Fruit fly (Drosophila melanogaster) whole organism, prepupa: Measurements from ENCODE around the gene RhoL.

Source experiments
- Blimp-1 ChIP-seq: fragments of 200-800 bp; sonication (Bioruptor generic); optimal IDR thresholded peaks from 3 replicates; lab custom pipeline; 2017; ENCODE audit warnings: missing biosample characterization, missing genetic modification characterization, mild to moderate bottlenecking, moderate library complexity, missing genetic modification reagents
- CG10631 ChIP-seq: fragments of 200-800 bp; sonication (Bioruptor generic); optimal IDR thresholded peaks from 2 replicates; lab custom pipeline; 2016; ENCODE audit warnings: missing biosample characterization, missing genetic modification characterization
- CG11762 ChIP-seq: fragments of 200-800 bp; sonication (Bioruptor generic); optimal IDR thresholded peaks from 3 replicates; lab custom pipeline; 2016; ENCODE audit warnings: missing biosample characterization, missing genetic modification characterization; ENCODE audit not compliant: insufficient read depth
- CG11902 ChIP-seq: fragments of 200-800 bp; sonication (Bioruptor generic); optimal IDR thresholded peaks from 3 replicates; lab custom pipeline; 2016; ENCODE audit warnings: missing biosample characterization, missing genetic modification characterization
- CG15336 ChIP-seq: fragments of 200-800 bp; sonication (Bioruptor generic); IDR thresholded peaks from 2 replicates; pipeline ENCODE4 v1.3.6; 2022; ENCODE audit warnings: missing biosample characterization, missing genetic modification characterization
- CG1621 ChIP-seq: fragments of 200-800 bp; sonication (Bioruptor generic); optimal IDR thresholded peaks from 3 replicates; lab custom pipeline; 2018; ENCODE audit warnings: missing biosample characterization, mild to moderate bottlenecking, missing genetic modification characterization
- CG16779 ChIP-seq: fragments of 200-800 bp; sonication (Bioruptor generic); optimal IDR thresholded peaks from 3 replicates; lab custom pipeline; 2017; ENCODE audit warnings: missing biosample characterization, mild to moderate bottlenecking, missing genetic modification characterization
- CG34406 ChIP-seq: fragments of 200-800 bp; sonication (Bioruptor generic); optimal IDR thresholded peaks from 3 replicates; lab custom pipeline; 2016; ENCODE audit warnings: missing biosample characterization, missing genetic modification characterization
- CG3919 ChIP-seq: fragments of 200-800 bp; sonication (Bioruptor generic); optimal IDR thresholded peaks from 3 replicates; lab custom pipeline; 2016; ENCODE audit warnings: missing biosample characterization, missing genetic modification characterization
- CG4318 ChIP-seq: fragments of 200-800 bp; sonication (Bioruptor generic); optimal IDR thresholded peaks from 3 replicates; lab custom pipeline; 2017; ENCODE audit warnings: missing biosample characterization, mild to moderate bottlenecking, missing genetic modification characterization
- CG6163 ChIP-seq: fragments of 200-800 bp; sonication (Bioruptor generic); IDR thresholded peaks from 3 replicates; pipeline ENCODE4 v1.3.6; 2022; ENCODE audit warnings: missing biosample characterization, missing genetic modification characterization
- CG6276 ChIP-seq: fragments of 200-800 bp; sonication (Bioruptor generic); optimal IDR thresholded peaks from 2 replicates; lab custom pipeline; 2017; ENCODE audit warnings: missing biosample characterization, mild to moderate bottlenecking, missing genetic modification characterization
- CG6792 ChIP-seq: fragments of 200-800 bp; sonication (Bioruptor generic); optimal IDR thresholded peaks from 3 replicates; lab custom pipeline; 2016; ENCODE audit warnings: missing biosample characterization, missing genetic modification characterization
- CG6808 ChIP-seq: fragments of 200-800 bp; sonication (Bioruptor generic); optimal IDR thresholded peaks from 3 replicates; lab custom pipeline; 2017; ENCODE audit warnings: missing biosample characterization, missing genetic modification characterization, mild to moderate bottlenecking, moderate library complexity, missing genetic modification reagents
- CG7368 ChIP-seq: fragments of 200-800 bp; sonication (Bioruptor generic); optimal IDR thresholded peaks from 3 replicates; lab custom pipeline; 2016; ENCODE audit warnings: missing biosample characterization, missing genetic modification characterization
- CG8119 ChIP-seq: fragments of 200-800 bp; sonication (Bioruptor generic); IDR thresholded peaks from 3 replicates; pipeline ENCODE4 v1.3.6; 2022; ENCODE audit warnings: missing biosample characterization, missing genetic modification characterization
- CG8319 ChIP-seq: fragments of 200-800 bp; sonication (Bioruptor generic); optimal IDR thresholded peaks from 3 replicates; lab custom pipeline; 2016; ENCODE audit warnings: missing biosample characterization, missing genetic modification characterization
- CG9139 ChIP-seq: fragments of 200-800 bp; sonication (Bioruptor generic); optimal IDR thresholded peaks from 3 replicates; lab custom pipeline; 2017; ENCODE audit warnings: missing biosample characterization, mild to moderate bottlenecking, missing genetic modification characterization
- Eip78C ChIP-seq: fragments of 200-800 bp; sonication (Bioruptor generic); peaks from one replicate; lab custom pipeline; 2016; ENCODE audit warnings: missing biosample characterization, missing genetic modification characterization
- Eip93F ChIP-seq: fragments of 200-800 bp; sonication (Bioruptor generic); optimal IDR thresholded peaks from 2 replicates; lab custom pipeline; 2016; ENCODE audit warnings: missing biosample characterization, mild to moderate bottlenecking, missing genetic modification characterization
- Ets21C ChIP-seq: fragments of 200-800 bp; sonication (Bioruptor generic); optimal IDR thresholded peaks from 3 replicates; lab custom pipeline; 2016; ENCODE audit warnings: missing biosample characterization, missing genetic modification characterization
- Ets96B ChIP-seq: fragments of 200-800 bp; optimal IDR thresholded peaks from 2 replicates; lab custom pipeline; 2019; ENCODE audit warnings: missing biosample characterization, mild to moderate bottlenecking, missing genetic modification characterization, moderate library complexity
- Gug ChIP-seq: fragments of 200-800 bp; sonication (Bioruptor generic); IDR thresholded peaks from 2 replicates; pipeline ENCODE4 v1.3.6; 2022; ENCODE audit warnings: missing biosample characterization, missing genetic modification characterization
- Hr38 ChIP-seq: sonication (Bioruptor generic); optimal IDR thresholded peaks from 2 replicates; lab custom pipeline; 2016; ENCODE audit warnings: missing biosample characterization, missing genetic modification characterization
- Hr39 ChIP-seq: fragments of 200-800 bp; sonication (Bioruptor generic); optimal IDR thresholded peaks from 2 replicates; lab custom pipeline; 2016; ENCODE audit warnings: missing biosample characterization, missing genetic modification characterization
- Hr4 ChIP-seq: fragments of 200-800 bp; sonication (Bioruptor generic); optimal IDR thresholded peaks from 3 replicates; lab custom pipeline; 2016; ENCODE audit warnings: missing biosample characterization, missing genetic modification characterization
- Lpt ChIP-seq: fragments of 200-800 bp; sonication (Bioruptor generic); optimal IDR thresholded peaks from 3 replicates; lab custom pipeline; 2016; ENCODE audit warnings: missing biosample characterization, missing genetic modification characterization
- Met ChIP-seq: fragments of 200-800 bp; sonication (Bioruptor generic); optimal IDR thresholded peaks from 3 replicates; lab custom pipeline; 2016; ENCODE audit warnings: missing biosample characterization, missing genetic modification characterization
- OdsH ChIP-seq: fragments of 200-800 bp; sonication (Bioruptor generic); optimal IDR thresholded peaks from 3 replicates; lab custom pipeline; 2016; ENCODE audit warnings: missing biosample characterization, missing genetic modification characterization
- Sox102F ChIP-seq: fragments of 200-800 bp; sonication (Bioruptor generic); optimal IDR thresholded peaks from 2 replicates; lab custom pipeline; 2016; ENCODE audit warnings: missing biosample characterization, mild to moderate bottlenecking, missing genetic modification characterization
- achi ChIP-seq: fragments of 200-800 bp; sonication (Bioruptor generic); optimal IDR thresholded peaks from 3 replicates; lab custom pipeline; 2016; ENCODE audit warnings: missing biosample characterization, missing genetic modification characterization
- acj6 ChIP-seq: fragments of 200-800 bp; sonication (Bioruptor generic); optimal IDR thresholded peaks from 3 replicates; lab custom pipeline; 2016; ENCODE audit warnings: missing biosample characterization, missing genetic modification characterization
- dsx ChIP-seq: fragments of 200-800 bp; optimal IDR thresholded peaks from 3 replicates; lab custom pipeline; 2019; ENCODE audit warnings: missing biosample characterization, mild to moderate bottlenecking, missing genetic modification characterization, moderate library complexity; ENCODE audit not compliant: poor library complexity, severe bottlenecking
- eg ChIP-seq: fragments of 200-800 bp; sonication (Bioruptor generic); IDR thresholded peaks from 3 replicates; pipeline ENCODE4 v1.3.6; 2022; ENCODE audit warnings: missing biosample characterization, missing genetic modification characterization
- esn ChIP-seq: fragments of 200-800 bp; sonication (Bioruptor generic); optimal IDR thresholded peaks from 2 replicates; lab custom pipeline; 2016; ENCODE audit warnings: missing biosample characterization, mild to moderate bottlenecking, missing genetic modification characterization, moderate library complexity
- fd59A ChIP-seq: fragments of 200-800 bp; sonication (Bioruptor generic); optimal IDR thresholded peaks from 2 replicates; lab custom pipeline; 2017; ENCODE audit warnings: missing biosample characterization, mild to moderate bottlenecking, missing genetic modification characterization, missing genetic modification reagents
- fkh ChIP-seq: fragments of 200-800 bp; sonication (Bioruptor generic); optimal IDR thresholded peaks from 3 replicates; lab custom pipeline; 2017; ENCODE audit warnings: missing biosample characterization, mild to moderate bottlenecking, missing genetic modification characterization, moderate library complexity
- lz ChIP-seq: fragments of 200-800 bp; sonication (Bioruptor generic); optimal IDR thresholded peaks from 3 replicates; lab custom pipeline; 2016; ENCODE audit warnings: missing biosample characterization, missing genetic modification characterization
- net ChIP-seq: fragments of 200-800 bp; sonication (Bioruptor generic); optimal IDR thresholded peaks from 3 replicates; lab custom pipeline; 2016; ENCODE audit warnings: missing biosample characterization, missing genetic modification characterization
- pdm3 ChIP-seq: fragments of 200-800 bp; sonication (Bioruptor generic); optimal IDR thresholded peaks from 3 replicates; lab custom pipeline; 2016; ENCODE audit warnings: missing biosample characterization, missing genetic modification characterization
- salr ChIP-seq, 2 experiments: fragments of 200-800 bp; sonication (Bioruptor generic); optimal IDR thresholded peaks; 3 replicates each; lab custom pipeline; 2016 to 2018; ENCODE audit warnings: missing biosample characterization in 2 of 2, missing genetic modification characterization in 2 of 2, mild to moderate bottlenecking in 1 of 2
- spab ChIP-seq: fragments of 200-800 bp; sonication (Bioruptor generic); optimal IDR thresholded peaks from 2 replicates; lab custom pipeline; 2017; ENCODE audit warnings: missing biosample characterization, mild to moderate bottlenecking, missing genetic modification characterization, missing genetic modification reagents
- ss ChIP-seq, 2 experiments: fragments of 200-800 bp; sonication (Bioruptor generic); optimal IDR thresholded peaks; 2 replicates in 1 of 2; 3 replicates in 1 of 2; lab custom pipeline; 2017 to 2018; ENCODE audit warnings: mild to moderate bottlenecking in 2 of 2, missing biosample characterization in 2 of 2, missing genetic modification characterization in 2 of 2, moderate library complexity in 1 of 2
- vri ChIP-seq: fragments of 200-800 bp; sonication (Bioruptor generic); optimal IDR thresholded peaks from 3 replicates; lab custom pipeline; 2016; ENCODE audit warnings: missing biosample characterization, mild to moderate bottlenecking, missing genetic modification characterization

RhoL gene

DNA sequence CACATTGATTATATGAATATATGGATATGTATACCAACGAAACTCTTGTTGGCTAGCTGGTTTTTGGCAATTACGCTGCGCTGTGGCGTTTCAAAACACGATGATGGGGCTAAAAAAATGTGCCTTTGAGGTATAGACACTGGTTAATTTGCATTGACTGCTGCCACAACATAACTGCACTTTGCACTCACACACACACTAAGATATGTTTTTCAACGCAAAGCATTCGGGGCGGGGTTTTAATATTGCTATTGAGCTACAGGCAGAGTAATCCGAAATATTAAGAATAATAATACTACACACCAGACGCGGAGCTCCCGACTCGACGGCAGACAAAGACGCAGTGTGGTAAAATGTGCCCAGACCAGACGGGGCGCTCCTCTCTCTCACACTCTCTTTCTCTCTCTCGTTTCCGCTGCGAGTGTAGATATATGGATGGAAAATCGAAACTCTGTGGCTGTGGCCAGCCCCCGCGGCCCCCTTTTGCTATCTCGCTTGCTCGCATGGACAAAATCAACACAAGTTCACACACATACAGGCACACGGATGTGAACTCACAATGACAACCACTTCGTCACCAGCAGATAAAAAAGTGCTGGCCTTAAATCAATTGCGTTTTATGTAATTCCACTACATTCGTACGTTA, 48.8 kb upstream of the RhoL start (continued):
- no peak for TF ChIP-seq Hr4 (GFP tag; lab: Kevin White, UChicago)
- no peak for TF ChIP-seq Gug (GFP tag; lab: Robert Waterston, UW)
- TF ChIP-seq esn (GFP tag; lab: Kevin White, UChicago): peak; percentile 31
- no peak for TF ChIP-seq eg
- peak; percentile 18 for TF ChIP-seq acj6 (GFP tag; lab: Kevin White, UChicago)
- no peak for TF ChIP-seq fd59A (GFP tag; lab: Kevin White, UChicago)
- TF ChIP-seq dsx: peak; percentile 51
- TF ChIP-seq Blimp-1 (GFP tag; lab: Kevin White, UChicago): peak; percentile 17
- no peak for TF ChIP-seq CG4318
- TF ChIP-seq OdsH (GFP tag; lab: Kevin White, UChicago): peak; percentile 23
- peak; percentile 79 for TF ChIP-seq Eip78C (GFP tag; lab: Kevin White, UChicago)
- peak; percentile 74 for TF ChIP-seq CG3919
- TF ChIP-seq CG8119: no peak
- TF ChIP-seq CG11902: no peak
- no peak for TF ChIP-seq Ets21C (GFP tag; lab: Kevin White, UChicago)
- peak; percentile 44 for TF ChIP-seq achi (GFP tag; lab: Kevin White, UChicago)
- no peak for TF ChIP-seq Hr39 (GFP tag; lab: Kevin White, UChicago)
- TF ChIP-seq fkh (GFP tag; lab: Kevin White, UChicago): peak; percentile 99
- TF ChIP-seq salr (GFP tag; optimal IDR thresholded peaks at IDR 0.05; lab: Kevin White, UChicago): peak; percentile 45 to 49
- peak; percentile 64 for TF ChIP-seq CG7368
- peak; percentile 6 for TF ChIP-seq CG6792 (GFP tag; lab: Kevin White, UChicago)
- peak; percentile 36 for TF ChIP-seq Met (GFP tag; lab: Kevin White, UChicago)
- no peak for TF ChIP-seq CG8319 (GFP tag; lab: Kevin White, UChicago)
- TF ChIP-seq CG1621 (tag; lab: Kevin White, UChicago): peak; percentile 63
- TF ChIP-seq spab (GFP tag; lab: Kevin White, UChicago): no peak
- TF ChIP-seq Sox102F (GFP tag; lab: Kevin White, UChicago): peak; percentile 45
- TF ChIP-seq lz: peak; percentile 26
- TF ChIP-seq vri (GFP tag; lab: Kevin White, UChicago): peak; percentile 87
- TF ChIP-seq Hr38: no peak
- peak; percentile 17 for TF ChIP-seq CG34406 (GFP tag; lab: Kevin White, UChicago)
- TF ChIP-seq CG15336 (GFP tag; lab: Robert Waterston, UW): no peak
- peak; percentile 80 to 82 for TF ChIP-seq ss (GFP tag; optimal IDR thresholded peaks at IDR 0.05; lab: Kevin White, UChicago)
- no peak for TF ChIP-seq CG10631
- no peak for TF ChIP-seq Ets96B (tag; lab: Kevin White, UChicago)

DNA sequence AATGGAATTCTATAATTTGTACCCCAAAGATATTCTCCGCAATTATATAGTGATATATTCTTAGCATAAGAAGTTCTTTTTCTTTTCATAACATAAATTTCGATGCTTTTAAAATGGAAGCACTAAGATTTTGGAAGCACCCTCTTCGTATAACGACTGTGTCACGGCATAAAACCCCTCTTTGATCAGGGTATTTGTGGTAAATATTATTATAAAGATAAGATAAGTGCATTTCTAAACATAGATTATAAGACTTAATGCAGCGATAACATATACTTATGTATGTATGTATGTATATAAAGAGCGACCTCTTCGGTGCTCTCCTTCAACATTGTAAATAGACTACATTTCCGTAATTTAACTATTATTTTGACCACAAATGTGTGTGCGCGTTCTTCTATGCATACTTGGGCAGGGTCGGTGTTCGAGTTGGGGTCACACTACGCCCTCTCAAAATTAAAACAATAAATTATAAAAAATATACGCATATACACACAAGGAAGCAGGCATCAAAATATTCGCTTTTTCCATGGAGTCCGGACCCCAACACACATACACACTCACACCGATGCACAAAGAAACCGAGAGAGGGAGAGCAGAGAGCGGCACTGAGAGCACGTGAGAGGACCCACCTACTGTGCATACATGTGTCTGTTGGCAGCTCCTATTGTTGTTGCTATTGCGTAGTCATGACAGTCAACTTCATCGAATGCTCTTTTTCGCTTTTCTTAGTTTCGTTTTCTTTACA, 48.1 kb upstream of the RhoL start:
- TF ChIP-seq Eip78C (GFP tag; lab: Kevin White, UChicago) (peak; percentile 82), CG11762 (GFP tag; lab: Kevin White, UChicago) (no peak), spab (GFP tag; lab: Kevin White, UChicago) (no peak), CG6276 (peak; percentile 27), CG6792 (GFP tag; lab: Kevin White, UChicago) (no peak), Lpt (GFP tag; lab: Kevin White, UChicago) (peak; percentile 3), CG34406 (GFP tag; lab: Kevin White, UChicago) (no peak), CG6808 (GFP tag; lab: Kevin White, UChicago) (no peak), net (GFP tag; lab: Kevin White, UChicago) (peak; percentile 26), Blimp-1 (GFP tag; lab: Kevin White, UChicago) (no peak), Hr39 (GFP tag; lab: Kevin White, UChicago) (no peak), CG10631 (no peak), CG9139 (GFP tag; lab: Kevin White, UChicago) (peak; percentile 36), pdm3 (no peak), Met (GFP tag; lab: Kevin White, UChicago) (no peak), Gug (GFP tag; lab: Robert Waterston, UW) (no peak), Hr4 (GFP tag; lab: Kevin White, UChicago) (no peak), ss (GFP tag; optimal IDR thresholded peaks at IDR 0.05; lab: Kevin White, UChicago) (peak in 1 of 2 experiments; percentile 25), fd59A (GFP tag; lab: Kevin White, UChicago) (no peak), Eip93F (GFP tag; lab: Kevin White, UChicago) (peak; percentile 6), CG8119 (no peak), dsx (peak; percentile 79), Sox102F (GFP tag; lab: Kevin White, UChicago) (peak; percentile 46), CG16779 (tag; lab: Kevin White, UChicago) (peak; percentile 42), lz (no peak), Ets21C (GFP tag; lab: Kevin White, UChicago) (no peak), Ets96B (tag; lab: Kevin White, UChicago) (peak; percentile 5), acj6 (GFP tag; lab: Kevin White, UChicago) (no peak), CG6163 (no peak), CG15336 (GFP tag; lab: Robert Waterston, UW) (no peak), Hr38 (no peak)
